Fruit fly (Drosophila melanogaster): ENCODE results near the gene eIF2D.
A peak's percentile ranks its signal among the peaks of the same experiment; 100 is the strongest.

The eIF2D gene

DNA sequence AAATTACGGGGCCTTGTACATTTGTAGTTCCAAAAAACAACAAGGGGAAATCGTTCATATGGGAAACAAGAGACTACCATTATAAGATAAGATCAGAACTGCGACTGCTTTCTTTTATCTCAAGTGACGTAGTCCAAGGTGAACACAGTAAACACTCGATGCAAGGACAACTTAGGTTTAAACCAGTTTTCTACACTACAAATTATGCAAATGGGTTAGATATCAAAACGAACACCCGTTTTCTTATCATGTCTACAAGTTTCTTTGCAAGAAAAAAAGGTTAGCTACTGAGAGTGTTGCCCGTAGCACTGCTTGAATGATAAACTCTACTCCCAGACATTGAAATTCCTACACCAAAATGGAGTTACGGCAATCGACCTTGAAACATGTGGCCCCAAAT is 27.5 kb downstream of the eIF2D start (continued):
- TF ChIP-seq Elba2 (GFP tag; optimal IDR thresholded peaks at IDR 0.05), result no peak
- peak; percentile 71 for TF ChIP-seq lilli (GFP tag; optimal IDR thresholded peaks at IDR 0.05)
- peak; percentile 71 for TF ChIP-seq CG2120 (GFP tag; optimal IDR thresholded peaks at IDR 0.05)
- peak; percentile 44; the same call in 1 of the 2 replicates for TF ChIP-seq ssp (GFP tag; IDR thresholded peaks at IDR 0.05)
- peak; percentile 58 for TF ChIP-seq CG8924 (tag; optimal IDR thresholded peaks at IDR 0.05)
- TF ChIP-seq CG33213 (GFP tag; optimal IDR thresholded peaks at IDR 0.05), result peak; percentile 25
- TF ChIP-seq Lim3 (GFP tag; IDR thresholded peaks at IDR 0.05), result no peak
- TF ChIP-seq Camta (GFP tag; optimal IDR thresholded peaks at IDR 0.05), result peak; percentile 38
- TF ChIP-seq CG9797 (GFP tag; optimal IDR thresholded peaks at IDR 0.05), result no peak
- peak; percentile 3 for TF ChIP-seq crc (GFP tag; optimal IDR thresholded peaks at IDR 0.05)
- peak; percentile 92 for TF ChIP-seq sens (GFP tag)
- TF ChIP-seq Med (GFP tag), result peak; percentile 95
- no peak for TF ChIP-seq zf30C (GFP tag; optimal IDR thresholded peaks at IDR 0.05)
- TF ChIP-seq peb (GFP tag; IDR thresholded peaks at IDR 0.05), result peak; percentile 48; the same call in 1 of the 2 replicates
- peak; percentile 41; the same call in 1 of the 2 replicates for TF ChIP-seq gt (GFP tag; IDR thresholded peaks at IDR 0.05)
- no peak for TF ChIP-seq amos (GFP tag; IDR thresholded peaks at IDR 0.05; ENCODE audit: partially characterized antibody)
- peak; percentile 71 for TF ChIP-seq CG17361 (GFP tag; IDR thresholded peaks at IDR 0.05)
- no peak for TF ChIP-seq CG10565 (GFP tag; optimal IDR thresholded peaks at IDR 0.05)
- TF ChIP-seq Dfd (GFP tag; optimal IDR thresholded peaks at IDR 0.05), result no peak
- TF ChIP-seq CG17568 (GFP tag; optimal IDR thresholded peaks at IDR 0.05), result no peak
- TF ChIP-seq Spps (tag; optimal IDR thresholded peaks at IDR 0.05), result peak; percentile 40
- peak; percentile 79 for TF ChIP-seq Gug (GFP tag; IDR thresholded peaks at IDR 0.05)
- TF ChIP-seq MESR4 (GFP tag; optimal IDR thresholded peaks at IDR 0.05), result no peak
- peak; percentile 64; the same call in 2 of the 3 replicates for TF ChIP-seq CG11093 (GFP tag; IDR thresholded peaks at IDR 0.05)
- peak; percentile 74 for TF ChIP-seq CG9932 (GFP tag; IDR thresholded peaks at IDR 0.05)
- peak; percentile 43 for TF ChIP-seq CG13775 (GFP tag; optimal IDR thresholded peaks at IDR 0.05)
- TF ChIP-seq CG16815 (GFP tag; optimal IDR thresholded peaks at IDR 0.05), result peak; percentile 54
- TF ChIP-seq Poxn (GFP tag; IDR thresholded peaks at IDR 0.05), result no peak
- TF ChIP-seq Bdp1 (GFP tag; optimal IDR thresholded peaks at IDR 0.05), result peak; percentile 35
- TF ChIP-seq CG15011 (GFP tag; optimal IDR thresholded peaks at IDR 0.05), result no peak
- no peak for TF ChIP-seq Max (GFP tag; optimal IDR thresholded peaks at IDR 0.05)
- TF ChIP-seq caup (GFP tag; optimal IDR thresholded peaks at IDR 0.05; ENCODE audit: severe bottlenecking), result peak; percentile 53
- TF ChIP-seq vnd (GFP tag; IDR thresholded peaks at IDR 0.05; ENCODE audit: partially characterized antibody), result no peak
- TF ChIP-seq kni (GFP tag; optimal IDR thresholded peaks at IDR 0.05), result no peak
- TF ChIP-seq CG17912 (GFP tag; optimal IDR thresholded peaks at IDR 0.05), result no peak
- no peak for TF ChIP-seq ab (GFP tag; optimal IDR thresholded peaks at IDR 0.05)
- no peak for TF ChIP-seq insv (GFP tag; optimal IDR thresholded peaks at IDR 0.05)
- TF ChIP-seq Hr78 (GFP tag; optimal IDR thresholded peaks at IDR 0.05), result no peak
- peak; percentile 77 for TF ChIP-seq row (GFP tag; IDR thresholded peaks at IDR 0.05)
- peak in 1 of 3 experiments; percentile 34 for TF ChIP-seq lola (GFP tag; optimal IDR thresholded peaks at IDR 0.05)
- TF ChIP-seq CG1024 (GFP tag; IDR thresholded peaks at IDR 0.05), result peak; percentile 68
- TF ChIP-seq tll (GFP tag; optimal IDR thresholded peaks at IDR 0.05), result no peak
- TF ChIP-seq CG6765 (GFP tag; optimal IDR thresholded peaks at IDR 0.05), result no peak
- TF ChIP-seq Atf3 (GFP tag; optimal IDR thresholded peaks at IDR 0.05), result no peak
- TF ChIP-seq Hr39 (optimal IDR thresholded peaks at IDR 0.05), result no peak
- peak; percentile 76 for TF ChIP-seq zfh2 (GFP tag; optimal IDR thresholded peaks at IDR 0.05)
- peak; percentile 62 for TF ChIP-seq ATbp (GFP tag; optimal IDR thresholded peaks at IDR 0.05)
- TF ChIP-seq eve (GFP tag; optimal IDR thresholded peaks at IDR 0.05), result no peak
- TF ChIP-seq Fer1 (GFP tag; optimal IDR thresholded peaks at IDR 0.05), result peak; percentile 30
- peak; percentile 69; the same call in 1 of the 3 replicates for TF ChIP-seq CG2889 (GFP tag; IDR thresholded peaks at IDR 0.05)
- peak; percentile 87 for TF ChIP-seq ken (GFP tag; IDR thresholded peaks at IDR 0.05)

Measured in whole organism, embryonic.